Fruit fly (Drosophila melanogaster) whole organism, prepupa: Measurements from ENCODE around the gene plh.

Experiments
- CG10631 ChIP-seq: fragments of 200-800 bp; sonication (Bioruptor generic); optimal IDR thresholded peaks from 2 replicates; lab custom pipeline; 2016; ENCODE audit warnings: missing biosample characterization, missing genetic modification characterization
- CG10669 ChIP-seq: fragments of 200-800 bp; sonication (Bioruptor generic); optimal IDR thresholded peaks from 3 replicates; lab custom pipeline; 2018; ENCODE audit warnings: missing biosample characterization, mild to moderate bottlenecking, missing genetic modification characterization, moderate library complexity
- CG11762 ChIP-seq: fragments of 200-800 bp; sonication (Bioruptor generic); optimal IDR thresholded peaks from 3 replicates; lab custom pipeline; 2016; ENCODE audit warnings: missing biosample characterization, missing genetic modification characterization; ENCODE audit not compliant: insufficient read depth
- CG11902 ChIP-seq: fragments of 200-800 bp; sonication (Bioruptor generic); optimal IDR thresholded peaks from 3 replicates; lab custom pipeline; 2016; ENCODE audit warnings: missing biosample characterization, missing genetic modification characterization
- CG15336 ChIP-seq: fragments of 200-800 bp; sonication (Bioruptor generic); IDR thresholded peaks from 2 replicates; pipeline ENCODE4 v1.3.6; 2022; ENCODE audit warnings: missing biosample characterization, missing genetic modification characterization
- CG1621 ChIP-seq: fragments of 200-800 bp; sonication (Bioruptor generic); optimal IDR thresholded peaks from 3 replicates; lab custom pipeline; 2018; ENCODE audit warnings: missing biosample characterization, mild to moderate bottlenecking, missing genetic modification characterization
- CG16779 ChIP-seq: fragments of 200-800 bp; sonication (Bioruptor generic); optimal IDR thresholded peaks from 3 replicates; lab custom pipeline; 2017; ENCODE audit warnings: missing biosample characterization, mild to moderate bottlenecking, missing genetic modification characterization
- CG3032 ChIP-seq: fragments of 200-800 bp; optimal IDR thresholded peaks from 2 replicates; lab custom pipeline; 2019; ENCODE audit warnings: missing biosample characterization, mild to moderate bottlenecking, missing genetic modification characterization, moderate library complexity
- CG31627 ChIP-seq: fragments of 200-800 bp; sonication (Bioruptor generic); optimal IDR thresholded peaks from 3 replicates; lab custom pipeline; 2016; ENCODE audit warnings: missing biosample characterization, missing genetic modification characterization
- CG32006 ChIP-seq: fragments of 200-800 bp; sonication (Bioruptor generic); optimal IDR thresholded peaks from 3 replicates; lab custom pipeline; 2017; ENCODE audit warnings: missing biosample characterization, mild to moderate bottlenecking, missing genetic modification characterization
- CG6163 ChIP-seq: fragments of 200-800 bp; sonication (Bioruptor generic); IDR thresholded peaks from 3 replicates; pipeline ENCODE4 v1.3.6; 2022; ENCODE audit warnings: missing biosample characterization, missing genetic modification characterization
- CG6276 ChIP-seq: fragments of 200-800 bp; sonication (Bioruptor generic); optimal IDR thresholded peaks from 2 replicates; lab custom pipeline; 2017; ENCODE audit warnings: missing biosample characterization, mild to moderate bottlenecking, missing genetic modification characterization
- CG6792 ChIP-seq: fragments of 200-800 bp; sonication (Bioruptor generic); optimal IDR thresholded peaks from 3 replicates; lab custom pipeline; 2016; ENCODE audit warnings: missing biosample characterization, missing genetic modification characterization
- CG6808 ChIP-seq: fragments of 200-800 bp; sonication (Bioruptor generic); optimal IDR thresholded peaks from 3 replicates; lab custom pipeline; 2017; ENCODE audit warnings: missing biosample characterization, missing genetic modification characterization, mild to moderate bottlenecking, moderate library complexity, missing genetic modification reagents
- CG7368 ChIP-seq: fragments of 200-800 bp; sonication (Bioruptor generic); optimal IDR thresholded peaks from 3 replicates; lab custom pipeline; 2016; ENCODE audit warnings: missing biosample characterization, missing genetic modification characterization
- CG8119 ChIP-seq: fragments of 200-800 bp; sonication (Bioruptor generic); IDR thresholded peaks from 3 replicates; pipeline ENCODE4 v1.3.6; 2022; ENCODE audit warnings: missing biosample characterization, missing genetic modification characterization
- CG8632 ChIP-seq: fragments of 200-800 bp; sonication (Bioruptor generic); optimal IDR thresholded peaks from 3 replicates; lab custom pipeline; 2016; ENCODE audit warnings: missing biosample characterization, missing genetic modification characterization
- CG9139 ChIP-seq: fragments of 200-800 bp; sonication (Bioruptor generic); optimal IDR thresholded peaks from 3 replicates; lab custom pipeline; 2017; ENCODE audit warnings: missing biosample characterization, mild to moderate bottlenecking, missing genetic modification characterization
- Eip78C ChIP-seq: fragments of 200-800 bp; sonication (Bioruptor generic); peaks from one replicate; lab custom pipeline; 2016; ENCODE audit warnings: missing biosample characterization, missing genetic modification characterization
- Eip93F ChIP-seq: fragments of 200-800 bp; sonication (Bioruptor generic); optimal IDR thresholded peaks from 2 replicates; lab custom pipeline; 2016; ENCODE audit warnings: missing biosample characterization, mild to moderate bottlenecking, missing genetic modification characterization
- Ets96B ChIP-seq: fragments of 200-800 bp; optimal IDR thresholded peaks from 2 replicates; lab custom pipeline; 2019; ENCODE audit warnings: missing biosample characterization, mild to moderate bottlenecking, missing genetic modification characterization, moderate library complexity
- Gug ChIP-seq: fragments of 200-800 bp; sonication (Bioruptor generic); IDR thresholded peaks from 2 replicates; pipeline ENCODE4 v1.3.6; 2022; ENCODE audit warnings: missing biosample characterization, missing genetic modification characterization
- Hr38 ChIP-seq: sonication (Bioruptor generic); optimal IDR thresholded peaks from 2 replicates; lab custom pipeline; 2016; ENCODE audit warnings: missing biosample characterization, missing genetic modification characterization
- Lpt ChIP-seq: fragments of 200-800 bp; sonication (Bioruptor generic); optimal IDR thresholded peaks from 3 replicates; lab custom pipeline; 2016; ENCODE audit warnings: missing biosample characterization, missing genetic modification characterization
- Met ChIP-seq: fragments of 200-800 bp; sonication (Bioruptor generic); optimal IDR thresholded peaks from 3 replicates; lab custom pipeline; 2016; ENCODE audit warnings: missing biosample characterization, missing genetic modification characterization
- OdsH ChIP-seq: fragments of 200-800 bp; sonication (Bioruptor generic); optimal IDR thresholded peaks from 3 replicates; lab custom pipeline; 2016; ENCODE audit warnings: missing biosample characterization, missing genetic modification characterization
- Smox ChIP-seq: fragments of 200-800 bp; sonication (Bioruptor generic); optimal IDR thresholded peaks from 3 replicates; lab custom pipeline; 2016; ENCODE audit warnings: missing biosample characterization, missing genetic modification characterization
- Sox102F ChIP-seq: fragments of 200-800 bp; sonication (Bioruptor generic); optimal IDR thresholded peaks from 2 replicates; lab custom pipeline; 2016; ENCODE audit warnings: missing biosample characterization, mild to moderate bottlenecking, missing genetic modification characterization
- Sox14 ChIP-seq: fragments of 200-800 bp; sonication (Bioruptor generic); optimal IDR thresholded peaks from 3 replicates; lab custom pipeline; 2016; ENCODE audit warnings: missing biosample characterization, missing genetic modification characterization
- Sox15 ChIP-seq: fragments of 200-800 bp; sonication (Bioruptor generic); optimal IDR thresholded peaks from 3 replicates; lab custom pipeline; 2016; ENCODE audit warnings: missing biosample characterization, missing genetic modification characterization
- achi ChIP-seq: fragments of 200-800 bp; sonication (Bioruptor generic); optimal IDR thresholded peaks from 3 replicates; lab custom pipeline; 2016; ENCODE audit warnings: missing biosample characterization, missing genetic modification characterization
- acj6 ChIP-seq: fragments of 200-800 bp; sonication (Bioruptor generic); optimal IDR thresholded peaks from 3 replicates; lab custom pipeline; 2016; ENCODE audit warnings: missing biosample characterization, missing genetic modification characterization
- dsx ChIP-seq: fragments of 200-800 bp; optimal IDR thresholded peaks from 3 replicates; lab custom pipeline; 2019; ENCODE audit warnings: missing biosample characterization, mild to moderate bottlenecking, missing genetic modification characterization, moderate library complexity; ENCODE audit not compliant: poor library complexity, severe bottlenecking
- eg ChIP-seq: fragments of 200-800 bp; sonication (Bioruptor generic); IDR thresholded peaks from 3 replicates; pipeline ENCODE4 v1.3.6; 2022; ENCODE audit warnings: missing biosample characterization, missing genetic modification characterization
- esn ChIP-seq: fragments of 200-800 bp; sonication (Bioruptor generic); optimal IDR thresholded peaks from 2 replicates; lab custom pipeline; 2016; ENCODE audit warnings: missing biosample characterization, mild to moderate bottlenecking, missing genetic modification characterization, moderate library complexity
- fd59A ChIP-seq: fragments of 200-800 bp; sonication (Bioruptor generic); optimal IDR thresholded peaks from 2 replicates; lab custom pipeline; 2017; ENCODE audit warnings: missing biosample characterization, mild to moderate bottlenecking, missing genetic modification characterization, missing genetic modification reagents
- fd85E ChIP-seq: fragments of 200-800 bp; sonication (Bioruptor generic); optimal IDR thresholded peaks from 3 replicates; lab custom pipeline; 2016; ENCODE audit warnings: missing biosample characterization, missing genetic modification characterization
- fkh ChIP-seq: fragments of 200-800 bp; sonication (Bioruptor generic); optimal IDR thresholded peaks from 3 replicates; lab custom pipeline; 2017; ENCODE audit warnings: missing biosample characterization, mild to moderate bottlenecking, missing genetic modification characterization, moderate library complexity
- lz ChIP-seq: fragments of 200-800 bp; sonication (Bioruptor generic); optimal IDR thresholded peaks from 3 replicates; lab custom pipeline; 2016; ENCODE audit warnings: missing biosample characterization, missing genetic modification characterization
- net ChIP-seq: fragments of 200-800 bp; sonication (Bioruptor generic); optimal IDR thresholded peaks from 3 replicates; lab custom pipeline; 2016; ENCODE audit warnings: missing biosample characterization, missing genetic modification characterization
- spab ChIP-seq: fragments of 200-800 bp; sonication (Bioruptor generic); optimal IDR thresholded peaks from 2 replicates; lab custom pipeline; 2017; ENCODE audit warnings: missing biosample characterization, mild to moderate bottlenecking, missing genetic modification characterization, missing genetic modification reagents
- topi ChIP-seq: fragments of 200-800 bp; sonication (Bioruptor generic); optimal IDR thresholded peaks from 3 replicates; lab custom pipeline; 2016; ENCODE audit warnings: missing biosample characterization, missing genetic modification characterization
- vri ChIP-seq: fragments of 200-800 bp; sonication (Bioruptor generic); optimal IDR thresholded peaks from 3 replicates; lab custom pipeline; 2016; ENCODE audit warnings: missing biosample characterization, mild to moderate bottlenecking, missing genetic modification characterization

Gene plh

DNA sequence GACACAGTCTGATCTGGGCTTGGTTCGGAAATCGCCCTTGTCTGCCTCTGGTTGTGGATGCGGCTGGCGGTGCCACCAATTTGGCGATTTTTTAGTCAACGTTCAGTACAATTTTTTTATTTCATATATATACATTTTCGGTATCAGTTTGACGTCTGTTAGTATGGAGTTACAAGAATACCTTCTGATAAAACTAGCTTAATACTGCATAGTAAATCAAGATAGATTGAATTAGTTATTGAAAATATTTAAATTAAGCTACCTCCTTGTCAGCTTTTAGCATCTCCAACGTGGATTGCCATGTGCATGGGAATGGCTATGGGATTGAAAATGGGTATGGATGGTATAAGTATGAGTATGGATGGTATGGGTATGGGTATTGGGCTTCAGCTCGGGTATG lies 34.3 kb upstream of the plh start (continued):
- TF ChIP-seq eg (GFP tag; lab: Robert Waterston, UW) (no peak), CG6163 (no peak), CG8632 (GFP tag; lab: Kevin White, UChicago) (no peak), Eip78C (GFP tag; lab: Kevin White, UChicago) (peak; percentile 87), Lpt (GFP tag; lab: Kevin White, UChicago) (no peak), CG11762 (no peak), dsx (GFP tag; lab: Kevin White, UChicago) (peak; percentile 30), vri (GFP tag; lab: Kevin White, UChicago) (peak; percentile 12), fkh (GFP tag; lab: Kevin White, UChicago) (no peak), achi (GFP tag; lab: Kevin White, UChicago) (peak; percentile 35), CG7368 (GFP tag; lab: Kevin White, UChicago) (no peak), acj6 (GFP tag; lab: Kevin White, UChicago) (peak; percentile 29), net (GFP tag; lab: Kevin White, UChicago) (no peak), CG15336 (GFP tag; lab: Robert Waterston, UW) (no peak)

DNA sequence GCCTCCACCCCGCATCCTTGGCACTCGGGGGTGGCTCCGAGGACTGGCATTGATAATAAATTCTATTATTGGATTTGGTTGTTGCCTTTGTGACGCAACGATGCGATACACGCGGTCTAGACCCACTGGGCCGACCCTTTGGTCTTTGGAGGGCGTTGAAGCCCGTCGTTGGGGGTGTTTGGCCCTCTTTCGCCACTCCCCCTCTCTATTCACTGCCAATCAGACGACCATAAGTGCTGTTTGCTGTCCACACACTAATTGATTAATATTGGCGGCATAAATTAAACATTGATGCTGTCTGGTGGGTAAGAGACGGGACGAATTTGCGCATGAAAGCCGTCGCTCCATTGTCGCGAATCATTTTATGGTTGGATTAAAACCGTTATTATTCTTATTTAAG lies 33.1 kb upstream of the plh start:
- TF ChIP-seq Gug (GFP tag; lab: Robert Waterston, UW) (no peak), CG3032 (tag; lab: Kevin White, UChicago) (no peak), Met (GFP tag; lab: Kevin White, UChicago) (no peak), CG6163 (no peak), acj6 (GFP tag; lab: Kevin White, UChicago) (no peak), CG16779 (no peak), CG32006 (GFP tag; lab: Kevin White, UChicago) (no peak), CG1621 (tag; lab: Kevin White, UChicago) (no peak), Eip78C (GFP tag; lab: Kevin White, UChicago) (no peak), CG6792 (GFP tag; lab: Kevin White, UChicago) (no peak), CG31627 (GFP tag; lab: Kevin White, UChicago) (no peak), OdsH (GFP tag; lab: Kevin White, UChicago) (no peak), CG10669 (GFP tag; lab: Kevin White, UChicago) (no peak), Smox (GFP tag; lab: Kevin White, UChicago) (no peak), CG10631 (GFP tag; lab: Kevin White, UChicago) (no peak), vri (GFP tag; lab: Kevin White, UChicago) (no peak), esn (GFP tag; lab: Kevin White, UChicago) (no peak)

DNA sequence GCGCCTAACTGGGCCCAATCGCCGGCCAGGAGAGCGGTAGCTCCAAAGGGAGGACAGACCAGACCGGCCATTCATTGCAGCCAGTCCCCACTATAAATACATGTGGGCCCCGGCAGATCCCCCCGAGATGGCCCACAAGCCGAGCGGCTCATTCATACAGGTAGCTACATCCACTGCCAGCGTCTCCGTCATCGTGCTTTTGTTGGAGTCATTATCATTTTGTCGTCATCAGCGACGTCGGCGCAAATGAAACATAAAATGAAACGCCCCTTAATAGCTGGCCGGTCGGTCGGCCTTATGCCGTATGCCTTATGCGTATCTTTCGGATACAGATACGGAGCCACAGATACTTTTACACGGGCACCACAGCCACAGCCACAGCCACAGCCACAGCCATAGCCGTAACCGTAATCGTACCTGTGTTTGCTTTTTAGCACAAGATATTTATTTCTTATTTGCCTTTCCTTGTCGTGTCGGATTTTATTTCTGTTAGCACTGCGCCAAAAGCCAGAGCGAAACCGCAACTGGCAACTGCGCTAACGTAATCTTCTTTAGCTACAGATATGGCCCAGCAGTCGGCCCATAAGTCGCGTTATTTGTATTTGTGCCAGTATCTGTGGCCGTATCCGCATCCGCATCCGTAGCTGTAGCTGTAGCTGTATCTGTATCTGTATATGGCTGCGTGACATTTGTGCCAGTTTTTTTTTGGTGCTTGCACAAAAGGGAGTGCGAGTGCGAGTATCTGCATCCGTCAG lies 32.3 kb upstream of the plh start:
- TF ChIP-seq Met (GFP tag; lab: Kevin White, UChicago) = peak; percentile 7
- TF ChIP-seq CG11902 (GFP tag; lab: Kevin White, UChicago) = no peak
- TF ChIP-seq CG6792 (GFP tag; lab: Kevin White, UChicago) = peak; percentile 59
- no peak for TF ChIP-seq Ets96B (tag; lab: Kevin White, UChicago)
- TF ChIP-seq CG6276 (GFP tag; lab: Kevin White, UChicago) = peak; percentile 40
- no peak for TF ChIP-seq CG15336 (GFP tag; lab: Robert Waterston, UW)
- no peak for TF ChIP-seq Lpt (GFP tag; lab: Kevin White, UChicago)
- peak; percentile 46 for TF ChIP-seq achi (GFP tag; lab: Kevin White, UChicago)
- TF ChIP-seq CG7368 (GFP tag; lab: Kevin White, UChicago) = no peak
- no peak for TF ChIP-seq Gug (GFP tag; lab: Robert Waterston, UW)
- peak; percentile 29 for TF ChIP-seq topi (GFP tag; lab: Kevin White, UChicago)
- TF ChIP-seq CG8119 (GFP tag; lab: Robert Waterston, UW) = peak; percentile 26; the same call in 1 of the 3 replicates
- peak; percentile 47 for TF ChIP-seq Sox102F (GFP tag; lab: Kevin White, UChicago)
- TF ChIP-seq Hr38 (GFP tag; lab: Kevin White, UChicago) = no peak
- peak; percentile 37 for TF ChIP-seq net (GFP tag; lab: Kevin White, UChicago)
- TF ChIP-seq dsx (GFP tag; lab: Kevin White, UChicago) = no peak
- no peak for TF ChIP-seq fd59A (GFP tag; lab: Kevin White, UChicago)
- peak; percentile 25 for TF ChIP-seq spab (GFP tag; lab: Kevin White, UChicago)
- TF ChIP-seq Eip78C (GFP tag; lab: Kevin White, UChicago) = peak; percentile 78
- peak; percentile 40 for TF ChIP-seq lz (GFP tag; lab: Kevin White, UChicago)
- peak; percentile 86 for TF ChIP-seq CG1621 (tag; lab: Kevin White, UChicago)
- TF ChIP-seq CG3032 (tag; lab: Kevin White, UChicago) = no peak
- TF ChIP-seq Sox15 (GFP tag; lab: Kevin White, UChicago) = no peak
- TF ChIP-seq Smox (GFP tag; lab: Kevin White, UChicago) = peak; percentile 21
- peak; percentile 38 for TF ChIP-seq CG9139 (GFP tag; lab: Kevin White, UChicago)
- peak; percentile 39 for TF ChIP-seq fd85E (GFP tag; lab: Kevin White, UChicago)
- TF ChIP-seq Sox14 (GFP tag; lab: Kevin White, UChicago) = peak; percentile 2
- TF ChIP-seq CG6808 (GFP tag; lab: Kevin White, UChicago) = peak; percentile 41
- peak; percentile 53 for TF ChIP-seq esn (GFP tag; lab: Kevin White, UChicago)
- TF ChIP-seq CG32006 (GFP tag; lab: Kevin White, UChicago) = peak; percentile 8
- no peak for TF ChIP-seq CG11762
- TF ChIP-seq acj6 (GFP tag; lab: Kevin White, UChicago) = peak; percentile 12
- no peak for TF ChIP-seq Eip93F (GFP tag; lab: Kevin White, UChicago)
